Worm (Caenorhabditis elegans): Measurements from ENCODE around the gene F33C8.2.

DNA sequence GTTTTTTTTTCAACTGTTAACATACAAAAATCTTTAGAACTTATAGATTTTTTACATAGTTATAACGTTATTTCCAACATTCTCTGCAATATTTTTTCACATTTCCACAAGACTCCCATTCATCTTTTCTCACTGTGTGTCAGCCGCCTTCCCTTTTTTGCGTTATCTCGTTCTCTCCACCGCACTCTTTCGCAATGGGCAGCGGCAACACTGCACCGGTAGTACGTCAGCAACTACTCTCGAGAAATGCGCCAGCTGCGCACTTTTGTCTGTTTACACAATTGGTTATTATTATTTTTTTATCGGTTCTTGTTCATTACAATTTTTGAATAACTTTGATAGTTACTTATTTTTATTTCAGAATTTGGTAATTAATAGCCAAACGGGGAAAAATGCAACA lies 25.8 kb downstream of the F33C8.2 start, which contains the start of gene C05G5.2:
- peak; percentile 57 for TF ChIP-seq F13C5.2 (tag; optimal IDR thresholded peaks at IDR 0.05)
- no peak for TF ChIP-seq B0310.2 (tag; optimal IDR thresholded peaks at IDR 0.05)
- no peak for TF ChIP-seq flt-1 (GFP tag; IDR thresholded peaks at IDR 0.05)
- no peak for TF ChIP-seq ceh-13 (GFP tag; optimal IDR thresholded peaks at IDR 0.05)
- TF ChIP-seq ama-1 (optimal IDR thresholded peaks at IDR 0.05) = no peak
- 0 out of 2 replicates have a peak, but pooled peaks have one; percentile 6 for TF ChIP-seq tbx-37 (GFP tag; conservative IDR thresholded peaks at IDR 0.05)
- TF ChIP-seq tra-4 (tag; optimal IDR thresholded peaks at IDR 0.05) = no peak
- TF ChIP-seq scrt-1 (GFP tag; IDR thresholded peaks at IDR 0.05) = no peak
- TF ChIP-seq sea-1 (GFP tag; conservative IDR thresholded peaks at IDR 0.05) = 0 out of 2 replicates have a peak, but pooled peaks have one; percentile 35
- TF ChIP-seq ceh-36 (tag; optimal IDR thresholded peaks at IDR 0.05) = no peak
- no peak for TF ChIP-seq aly-1 (tag; optimal IDR thresholded peaks at IDR 0.05)
- TF ChIP-seq hmbx-1 (tag; optimal IDR thresholded peaks at IDR 0.05) = peak; percentile 33
- TF ChIP-seq pes-1 (GFP tag; IDR thresholded peaks at IDR 0.05) = peak; percentile 24; the same call in 1 of the 2 replicates
